Fruit fly (Drosophila melanogaster) whole organism, pupa: ENCODE results near the gene Ugt307A1.

ENCODE experiments used
- CG10348 ChIP-seq: fragments of 200-800 bp; sonication (Bioruptor generic); IDR thresholded peaks from 2 replicates; pipeline ENCODE4 v1.3.6; 2022; ENCODE audit warnings: missing biosample characterization, missing genetic modification characterization
- CG12605 ChIP-seq: fragments of 200-800 bp; sonication (Bioruptor generic); IDR thresholded peaks from 2 replicates; pipeline ENCODE4 v1.3.6; 2022; ENCODE audit warnings: missing biosample characterization, missing genetic modification characterization
- CG13204 ChIP-seq: fragments of 200-800 bp; sonication (Bioruptor generic); optimal IDR thresholded peaks from 2 replicates; lab custom pipeline; 2018; ENCODE audit warnings: missing biosample characterization, mild to moderate bottlenecking, missing genetic modification characterization, moderate library complexity
- CG17806 ChIP-seq: fragments of 200-800 bp; sonication (Bioruptor generic); optimal IDR thresholded peaks from 2 replicates; lab custom pipeline; 2018; ENCODE audit warnings: missing biosample characterization, mild to moderate bottlenecking, missing genetic modification characterization, moderate library complexity
- CG34367 ChIP-seq: fragments of 200-800 bp; sonication (Bioruptor generic); optimal IDR thresholded peaks from 2 replicates; lab custom pipeline; 2018; ENCODE audit warnings: missing biosample characterization, mild to moderate bottlenecking, missing genetic modification characterization
- CG4496 ChIP-seq: fragments of 200-800 bp; sonication (Bioruptor generic); IDR thresholded peaks from 3 replicates; pipeline ENCODE4 v1.3.6; 2022; ENCODE audit warnings: missing biosample characterization, missing genetic modification characterization
- Ets98B ChIP-seq: fragments of 200-800 bp; sonication (Bioruptor generic); IDR thresholded peaks from 2 replicates; pipeline ENCODE4 v1.3.6; 2022; ENCODE audit warnings: missing biosample characterization, missing genetic modification characterization
- Pif1A ChIP-seq: fragments of 200-800 bp; sonication (Bioruptor generic); optimal IDR thresholded peaks from 3 replicates; lab custom pipeline; 2016; ENCODE audit warnings: missing biosample characterization, missing genetic modification characterization
- gl ChIP-seq: fragments of 200-800 bp; sonication (Bioruptor generic); optimal IDR thresholded peaks from 2 replicates; lab custom pipeline; 2018; ENCODE audit warnings: missing biosample characterization, mild to moderate bottlenecking, missing genetic modification characterization

DNA sequence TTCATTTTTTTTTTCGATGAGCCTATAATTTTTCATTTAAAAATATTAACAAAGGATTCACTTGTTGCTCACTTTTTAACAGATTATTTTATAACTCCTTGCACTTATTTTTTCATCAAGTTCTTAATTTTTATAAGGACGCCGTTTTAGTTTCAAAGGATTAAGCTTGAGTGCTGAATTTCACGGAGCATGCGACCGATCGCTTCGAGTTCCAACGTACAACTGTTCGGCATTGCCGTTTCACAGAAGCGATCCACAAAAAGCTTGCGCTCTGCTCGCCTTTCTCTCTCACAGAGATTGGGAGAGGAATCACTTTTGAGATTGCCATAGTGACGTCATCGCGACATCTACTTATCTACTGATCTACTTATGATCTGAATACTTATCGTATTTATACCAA is 16.6 kb downstream of the Ugt307A1 start, which contains the start of gene Pvf2:
- TF ChIP-seq CG17806 (tag; lab: Kevin White, UChicago), result no peak
- no peak for TF ChIP-seq gl (tag; lab: Kevin White, UChicago)
- TF ChIP-seq CG34367 (tag; lab: Kevin White, UChicago), result no peak
- no peak for TF ChIP-seq CG10348 (GFP tag; lab: Robert Waterston, UW)
- peak; percentile 16 for TF ChIP-seq Pif1A
- no peak for TF ChIP-seq CG13204 (GFP tag; lab: Kevin White, UChicago)
- TF ChIP-seq CG12605 (GFP tag; lab: Robert Waterston, UW), result no peak
- TF ChIP-seq CG4496 (GFP tag; lab: Robert Waterston, UW), result peak; percentile 62; the same call in 1 of the 3 replicates
- TF ChIP-seq Ets98B (GFP tag; lab: Robert Waterston, UW), result no peak
